Fruit fly (Drosophila melanogaster) whole organism, embryonic: ENCODE data around the gene Blos4.
A peak's percentile ranks its signal among the peaks of the same experiment; 100 is the strongest.

ENCODE experiments used
- CG10274 ChIP-seq: fragments of 200-800 bp; sonication (Bioruptor generic); optimal IDR thresholded peaks from 3 replicates; lab custom pipeline; 2017; ENCODE audit warnings: missing biosample characterization, mild to moderate bottlenecking, missing genetic modification characterization
- CG10979 ChIP-seq: fragments of 200-800 bp; sonication (Bioruptor generic); optimal IDR thresholded peaks from 2 replicates; lab custom pipeline; 2018; ENCODE audit warnings: missing biosample characterization, mild to moderate bottlenecking, missing genetic modification characterization, moderate library complexity
- CG11093 ChIP-seq: fragments of 200-800 bp; sonication (Bioruptor generic); IDR thresholded peaks from 3 replicates; pipeline ENCODE4 v1.3.6; 2022; ENCODE audit warnings: missing biosample characterization, missing genetic modification characterization
- CG12744 ChIP-seq: fragments of 200-800 bp; sonication (Bioruptor generic); optimal IDR thresholded peaks from 2 replicates; lab custom pipeline; 2016; ENCODE audit warnings: missing biosample characterization, missing genetic modification characterization
- CG14050 ChIP-seq: fragments of 200-800 bp; sonication (Bioruptor generic); IDR thresholded peaks from 3 replicates; pipeline ENCODE4 v1.3.6; 2022; ENCODE audit warnings: missing biosample characterization, missing genetic modification characterization
- CG15269 ChIP-seq: fragments of 200-800 bp; sonication (Bioruptor generic); optimal IDR thresholded peaks from 2 replicates; lab custom pipeline; 2018; ENCODE audit warnings: missing biosample characterization, mild to moderate bottlenecking, missing genetic modification characterization, moderate library complexity
- CG17361 ChIP-seq: fragments of 200-800 bp; sonication (Bioruptor generic); IDR thresholded peaks from 3 replicates; pipeline ENCODE4 v1.3.6; 2022; ENCODE audit warnings: missing biosample characterization, missing genetic modification characterization
- CG18011 ChIP-seq: fragments of 200-800 bp; sonication (Bioruptor generic); optimal IDR thresholded peaks from 2 replicates; lab custom pipeline; 2017; ENCODE audit warnings: missing biosample characterization, missing genetic modification characterization, mild to moderate bottlenecking, moderate library complexity, missing genotype
- CG18262 ChIP-seq: fragments of 200-800 bp; optimal IDR thresholded peaks from 3 replicates; lab custom pipeline; 2019; ENCODE audit warnings: missing biosample characterization, mild to moderate bottlenecking, missing genetic modification characterization, moderate library complexity
- CG18619 ChIP-seq: fragments of 200-800 bp; sonication (Bioruptor generic); optimal IDR thresholded peaks from 3 replicates; lab custom pipeline; 2017; ENCODE audit warnings: missing biosample characterization, mild to moderate bottlenecking, missing genetic modification characterization
- CG2116 ChIP-seq: fragments of 200-800 bp; sonication (Bioruptor generic); optimal IDR thresholded peaks from 3 replicates; lab custom pipeline; 2018; ENCODE audit warnings: missing biosample characterization, mild to moderate bottlenecking, missing genetic modification characterization
- CG2120 ChIP-seq: fragments of 200-800 bp; sonication (Bioruptor generic); optimal IDR thresholded peaks from 3 replicates; lab custom pipeline; 2016; ENCODE audit warnings: missing biosample characterization, missing genetic modification characterization
- CG32767 ChIP-seq: fragments of 200-800 bp; sonication (Bioruptor generic); IDR thresholded peaks from 2 replicates; pipeline ENCODE4 v1.3.6; 2022; ENCODE audit warnings: missing biosample characterization, missing genetic modification characterization
- CG4404 ChIP-seq: fragments of 200-800 bp; sonication (Bioruptor generic); IDR thresholded peaks from 2 replicates; pipeline ENCODE4 v1.3.6; 2022; ENCODE audit warnings: missing biosample characterization, missing genetic modification characterization
- CG6791 ChIP-seq: fragments of 200-800 bp; sonication (Bioruptor generic); IDR thresholded peaks from 3 replicates; pipeline ENCODE4 v1.3.6; 2022; ENCODE audit warnings: missing biosample characterization, missing genetic modification characterization; ENCODE audit not compliant: partially characterized antibody
- CG7839 ChIP-seq: fragments of 200-800 bp; sonication (Bioruptor generic); optimal IDR thresholded peaks from 3 replicates; lab custom pipeline; 2018; ENCODE audit warnings: missing biosample characterization, mild to moderate bottlenecking, missing genetic modification characterization, moderate library complexity
- CG9817 ChIP-seq: fragments of 200-800 bp; sonication (Bioruptor generic); optimal IDR thresholded peaks from 2 replicates; lab custom pipeline; 2018; ENCODE audit warnings: missing biosample characterization, mild to moderate bottlenecking, missing genetic modification characterization, moderate library complexity
- CTCF ChIP-seq: fragments of 200-800 bp; sonication (Bioruptor generic); optimal IDR thresholded peaks from 2 replicates; lab custom pipeline; 2017; ENCODE audit warnings: missing biosample characterization, mild to moderate bottlenecking, missing genetic modification characterization, moderate library complexity
- CoRest ChIP-seq: fragments of 200-800 bp; sonication (Bioruptor generic); optimal IDR thresholded peaks from 3 replicates; lab custom pipeline; 2018; ENCODE audit warnings: missing biosample characterization, mild to moderate bottlenecking, missing genetic modification characterization, moderate library complexity
- Dll ChIP-seq: fragments of 200-800 bp; sonication (Bioruptor generic); IDR thresholded peaks from 4 replicates; pipeline ENCODE4 v1.3.6; 2022; ENCODE audit warnings: missing biosample characterization, missing genetic modification characterization; ENCODE audit not compliant: partially characterized antibody
- Fer1 ChIP-seq: fragments of 200-800 bp; sonication (Bioruptor generic); optimal IDR thresholded peaks from 2 replicates; lab custom pipeline; 2017; ENCODE audit warnings: missing biosample characterization, mild to moderate bottlenecking, missing genetic modification characterization
- Fer3 ChIP-seq: fragments of 200-800 bp; sonication (Bioruptor generic); optimal IDR thresholded peaks from 2 replicates; lab custom pipeline; 2018; ENCODE audit warnings: missing biosample characterization, mild to moderate bottlenecking, missing genetic modification characterization, moderate library complexity
- H15 ChIP-seq: fragments of 200-800 bp; sonication (Bioruptor generic); IDR thresholded peaks from 3 replicates; pipeline ENCODE4 v1.3.6; 2022; ENCODE audit warnings: missing biosample characterization, missing genetic modification characterization
- HLH54F ChIP-seq: fragments of 200-800 bp; sonication (Bioruptor generic); optimal IDR thresholded peaks from 3 replicates; lab custom pipeline; 2016; ENCODE audit warnings: missing biosample characterization, missing genetic modification characterization
- Hr51 ChIP-seq, 2 experiments: fragments of 200-800 bp; sonication (Bioruptor generic); optimal IDR thresholded peaks; 2 replicates in 1 of 2; 3 replicates in 1 of 2; lab custom pipeline; 2016 to 2018; ENCODE audit warnings: missing biosample characterization in 2 of 2, missing genetic modification characterization in 2 of 2, mild to moderate bottlenecking in 1 of 2, moderate library complexity in 1 of 2
- Meics ChIP-seq: fragments of 200-800 bp; sonication (Bioruptor generic); optimal IDR thresholded peaks from 2 replicates; lab custom pipeline; 2017; ENCODE audit warnings: missing biosample characterization, mild to moderate bottlenecking, missing genetic modification characterization
- NK7.1 ChIP-seq: fragments of 200-800 bp; sonication (Bioruptor generic); optimal IDR thresholded peaks from 3 replicates; lab custom pipeline; 2016; ENCODE audit warnings: missing biosample characterization, missing genetic modification characterization
- Opbp ChIP-seq: fragments of 200-800 bp; sonication (Bioruptor generic); IDR thresholded peaks from 3 replicates; pipeline ENCODE4 v1.3.6; 2022; ENCODE audit warnings: missing biosample characterization, missing genetic modification characterization; ENCODE audit not compliant: partially characterized antibody
- Optix ChIP-seq: fragments of 200-800 bp; sonication (Bioruptor generic); IDR thresholded peaks from 3 replicates; pipeline ENCODE4 v1.3.6; 2022; ENCODE audit warnings: missing biosample characterization, missing genetic modification characterization
- Sin3A ChIP-seq: fragments of >200 bp; optimal IDR thresholded peaks from 2 replicates; lab custom pipeline; 2018
- Sox102F ChIP-seq: fragments of 200-800 bp; sonication (Bioruptor generic); optimal IDR thresholded peaks from 2 replicates; lab custom pipeline; 2018; ENCODE audit warnings: missing biosample characterization, mild to moderate bottlenecking, missing genetic modification characterization, moderate library complexity
- dmrt99B ChIP-seq: fragments of 200-800 bp; sonication (Bioruptor generic); optimal IDR thresholded peaks from 2 replicates; lab custom pipeline; 2018; ENCODE audit warnings: missing biosample characterization, mild to moderate bottlenecking, missing genetic modification characterization, moderate library complexity
- dysf ChIP-seq: fragments of 200-800 bp; sonication (Bioruptor generic); IDR thresholded peaks from 3 replicates; pipeline ENCODE4 v1.3.6; 2022; ENCODE audit warnings: missing biosample characterization, missing genetic modification characterization
- esg ChIP-seq: fragments of 200-800 bp; sonication (Bioruptor generic); conservative IDR thresholded peaks from 2 replicates; pipeline ENCODE4 v1.3.6; 2022; ENCODE audit warnings: missing biosample characterization, missing genetic modification characterization
- fru ChIP-seq: fragments of >200 bp; optimal IDR thresholded peaks from 2 replicates; lab custom pipeline; 2017
- grau ChIP-seq: fragments of 200-800 bp; optimal IDR thresholded peaks from 3 replicates; lab custom pipeline; 2019; ENCODE audit warnings: missing biosample characterization, mild to moderate bottlenecking, missing genetic modification characterization, moderate library complexity
- gt ChIP-seq: fragments of 200-800 bp; sonication (Bioruptor generic); IDR thresholded peaks from 2 replicates; pipeline ENCODE4 v1.3.6; 2022; ENCODE audit warnings: missing biosample characterization, missing genetic modification characterization
- ham ChIP-seq: fragments of 200-800 bp; sonication (Bioruptor generic); IDR thresholded peaks from 2 replicates; pipeline ENCODE4 v1.3.6; 2022; ENCODE audit warnings: missing biosample characterization, missing genetic modification characterization
- lab ChIP-seq: fragments of 200-800 bp; sonication (Bioruptor generic); optimal IDR thresholded peaks from 3 replicates; lab custom pipeline; 2017; ENCODE audit warnings: missing biosample characterization, missing genetic modification characterization, mild to moderate bottlenecking, moderate library complexity, missing genetic modification reagents
- lbe ChIP-seq: fragments of 200-800 bp; sonication (Bioruptor generic); optimal IDR thresholded peaks from 2 replicates; lab custom pipeline; 2016; ENCODE audit warnings: missing biosample characterization, mild to moderate bottlenecking, missing genetic modification characterization
- nerfin-2 ChIP-seq: fragments of 200-800 bp; sonication (Bioruptor generic); IDR thresholded peaks from 2 replicates; pipeline ENCODE4 v1.3.6; 2022; ENCODE audit warnings: missing biosample characterization, missing genetic modification characterization; ENCODE audit not compliant: partially characterized antibody
- nom ChIP-seq: fragments of 200-800 bp; sonication (Bioruptor generic); optimal IDR thresholded peaks from 2 replicates; lab custom pipeline; 2017; ENCODE audit warnings: missing biosample characterization, missing genetic modification characterization, mild to moderate bottlenecking, moderate library complexity, missing genetic modification reagents
- oc ChIP-seq: fragments of 200-800 bp; sonication (Bioruptor generic); optimal IDR thresholded peaks from 2 replicates; lab custom pipeline; 2018; ENCODE audit warnings: missing biosample characterization, mild to moderate bottlenecking, missing genetic modification characterization, moderate library complexity
- otp ChIP-seq: fragments of 200-800 bp; sonication (Bioruptor generic); IDR thresholded peaks from 3 replicates; pipeline ENCODE4, ENCODE4 v1.3.6; 2022; ENCODE audit warnings: missing biosample characterization, missing genetic modification characterization
- phol ChIP-seq: fragments of 200-800 bp; sonication (Bioruptor generic); optimal IDR thresholded peaks from 3 replicates; lab custom pipeline; 2018; ENCODE audit warnings: missing biosample characterization, mild to moderate bottlenecking, missing genetic modification characterization, moderate library complexity
- sens-2 ChIP-seq: fragments of 200-800 bp; sonication (Bioruptor generic); IDR thresholded peaks from 2 replicates; pipeline ENCODE4 v1.3.6; 2022; ENCODE audit warnings: missing biosample characterization, missing genetic modification characterization
- seq ChIP-seq: fragments of 200-800 bp; sonication (Bioruptor generic); IDR thresholded peaks from 2 replicates; pipeline ENCODE4 v1.3.6; 2022; ENCODE audit warnings: missing biosample characterization, missing genetic modification characterization
- sim ChIP-seq: fragments of 200-800 bp; sonication (Bioruptor generic); IDR thresholded peaks from 2 replicates; pipeline ENCODE4 v1.3.6; 2022; ENCODE audit warnings: missing biosample characterization, missing genetic modification characterization
- sima ChIP-seq: fragments of 200-800 bp; sonication (Bioruptor generic); optimal IDR thresholded peaks from 2 replicates; lab custom pipeline; 2016; ENCODE audit warnings: missing biosample characterization, missing genetic modification characterization
- slp2 ChIP-seq: fragments of 200-800 bp; sonication (Bioruptor generic); optimal IDR thresholded peaks from 2 replicates; lab custom pipeline; 2016; ENCODE audit warnings: missing biosample characterization, missing genetic modification characterization
- sug ChIP-seq: fragments of 200-800 bp; optimal IDR thresholded peaks from 2 replicates; lab custom pipeline; 2019; ENCODE audit warnings: missing biosample characterization, mild to moderate bottlenecking, missing genetic modification characterization, moderate library complexity
- toy ChIP-seq: fragments of 200-800 bp; sonication (Bioruptor generic); IDR thresholded peaks from 2 replicates; pipeline ENCODE4 v1.3.6; 2022; ENCODE audit warnings: missing biosample characterization, missing genetic modification characterization

The Blos4 gene

DNA sequence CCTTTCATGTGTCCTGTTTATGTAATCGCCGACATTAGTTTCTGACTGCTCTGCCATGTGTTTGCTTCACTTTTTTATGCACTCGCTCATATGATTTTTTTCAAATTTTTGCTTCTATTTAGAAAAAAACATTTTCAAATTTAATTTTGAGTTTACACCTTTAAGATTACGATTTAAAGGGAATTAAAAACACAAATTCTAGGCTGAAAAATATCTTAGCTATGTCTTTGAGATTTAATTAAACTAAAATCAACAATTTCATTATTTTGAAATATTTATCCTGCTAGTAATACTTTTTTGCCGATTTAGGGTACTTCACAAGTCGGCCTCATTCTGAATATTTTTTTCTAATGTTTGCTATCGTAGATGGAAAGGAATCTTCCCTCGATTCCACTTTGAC is 45.7 kb upstream of the Blos4 start (continued):
- TF ChIP-seq phol (tag; lab: Kevin White, UChicago) (peak; percentile 16), Optix (no peak), Fer1 (GFP tag; lab: Kevin White, UChicago) (peak; percentile 30), sug (tag; lab: Kevin White, UChicago) (no peak), H15 (GFP tag; lab: Robert Waterston, UW) (no peak), CG15269 (tag; lab: Kevin White, UChicago) (peak; percentile 18), CG2120 (GFP tag; lab: Kevin White, UChicago) (peak; percentile 8), CG10979 (peak; percentile 2), sens-2 (GFP tag; lab: Robert Waterston, UW) (no peak), CG14050 (GFP tag; lab: Robert Waterston, UW) (no peak), CG11093 (GFP tag; lab: Robert Waterston, UW) (no peak), Fer3 (no peak), CG7839 (tag; lab: Kevin White, UChicago) (peak; percentile 37), lab (GFP tag; lab: Kevin White, UChicago) (peak; percentile 21), Hr51 (GFP tag; optimal IDR thresholded peaks at IDR 0.05; lab: Kevin White, UChicago) (peak in 1 of 2 experiments; percentile 36), HLH54F (GFP tag; lab: Kevin White, UChicago) (no peak), CG18262 (tag; lab: Kevin White, UChicago) (peak; percentile 7), nerfin-2 (GFP tag; lab: Robert Waterston, UW) (no peak), gt (no peak), Opbp (no peak), Dll (GFP tag; lab: Robert Waterston, UW) (no peak), grau (tag; lab: Kevin White, UChicago) (peak; percentile 43), CoRest (peak; percentile 32), Sox102F (GFP tag; lab: Kevin White, UChicago) (peak; percentile 39), lbe (GFP tag; lab: Kevin White, UChicago) (no peak), esg (0 out of 2 replicates have a peak, but pooled peaks have one; percentile 8), CG18011 (GFP tag; lab: Kevin White, UChicago) (no peak), otp (GFP tag; lab: Robert Waterston, UW) (no peak), CG12744 (GFP tag; lab: Kevin White, UChicago) (no peak), CG10274 (GFP tag; lab: Kevin White, UChicago) (no peak), ham (GFP tag; lab: Robert Waterston, UW) (no peak), CG2116 (no peak), sima (GFP tag; lab: Kevin White, UChicago) (no peak), CG4404 (GFP tag; lab: Robert Waterston, UW) (no peak), dysf (no peak), NK7.1 (no peak), Sin3A (lab: Kevin White, UChicago) (no peak), nom (GFP tag; lab: Kevin White, UChicago) (no peak), dmrt99B (tag; lab: Kevin White, UChicago) (peak; percentile 47), sim (no peak), CG32767 (GFP tag; lab: Robert Waterston, UW) (no peak), CG6791 (GFP tag; lab: Robert Waterston, UW) (no peak), slp2 (GFP tag; lab: Kevin White, UChicago) (no peak), CG9817 (tag; lab: Kevin White, UChicago) (no peak), CG18619 (GFP tag; lab: Kevin White, UChicago) (no peak), oc (tag; lab: Kevin White, UChicago) (no peak), toy (no peak), Meics (GFP tag; lab: Kevin White, UChicago) (peak; percentile 11), CTCF (GFP tag; lab: Kevin White, UChicago) (no peak), seq (GFP tag; lab: Robert Waterston, UW) (no peak), fru (lab: Kevin White, UChicago) (no peak), CG17361 (GFP tag; lab: Robert Waterston, UW) (peak; percentile 40; the same call in 2 of the 3 replicates)
